Worm (Caenorhabditis elegans) whole organism, mixed stage, embryonic: Measurements from ENCODE around the gene ZK822.10.

Experiments
- unc-39 ChIP-seq: fragments of 150-350 bp; optimal IDR thresholded peaks from 2 replicates; lab custom pipeline; 2014; ENCODE audit warnings: missing biosample characterization, missing genetic modification characterization
- unc-62 ChIP-seq: fragments of 150-350 bp; optimal IDR thresholded peaks from 2 replicates; lab custom pipeline; 2014; ENCODE audit warnings: missing biosample characterization, missing genetic modification reagents, missing genetic modification characterization
- ztf-11 ChIP-seq: fragments of 150-350 bp; optimal IDR thresholded peaks from 2 replicates; lab custom pipeline; 2014; ENCODE audit warnings: missing biosample characterization, missing genetic modification characterization

ce11 chrIV:11908733-11909132 is 8.2 kb upstream of the ZK822.10 start:
- no peak for TF ChIP-seq unc-62 (GFP tag; lab: Kevin White, UChicago)
- no peak for TF ChIP-seq ztf-11
- TF ChIP-seq unc-39 (tag; lab: Kevin White, UChicago), result no peak
